Worm (Caenorhabditis elegans): ENCODE data around the gene T21D12.14.

- TF ChIP-seq mbf-1 (tag; optimal IDR thresholded peaks at IDR 0.05) (no peak), C34F6.9 (tag; optimal IDR thresholded peaks at IDR 0.05) (no peak), lin-13 (GFP tag; optimal IDR thresholded peaks at IDR 0.05) (no peak), R02D3.7 (tag; optimal IDR thresholded peaks at IDR 0.05) (no peak), nhr-25 (tag; optimal IDR thresholded peaks at IDR 0.05) (no peak), egl-27 (tag; optimal IDR thresholded peaks at IDR 0.05) (no peak), ama-1 (optimal IDR thresholded peaks at IDR 0.05) (no peak), nhr-23 (tag; optimal IDR thresholded peaks at IDR 0.05) (no peak)
Measured at ce11 chrIV:278284-278683, 9.6 kb downstream of the T21D12.14 start.

Data from whole organism, L2 larva.